Fruit fly (Drosophila melanogaster) whole organism, prepupa: ENCODE data around the gene Trmt61.
A peak's percentile ranks its signal among the peaks of the same experiment; 100 is the strongest.

Experiments used
- Blimp-1 ChIP-seq: fragments of 200-800 bp; sonication (Bioruptor generic); optimal IDR thresholded peaks from 3 replicates; lab custom pipeline; 2017; ENCODE audit warnings: missing biosample characterization, missing genetic modification characterization, mild to moderate bottlenecking, moderate library complexity, missing genetic modification reagents
- CG10631 ChIP-seq: fragments of 200-800 bp; sonication (Bioruptor generic); optimal IDR thresholded peaks from 2 replicates; lab custom pipeline; 2016; ENCODE audit warnings: missing biosample characterization, missing genetic modification characterization
- CG10669 ChIP-seq: fragments of 200-800 bp; sonication (Bioruptor generic); optimal IDR thresholded peaks from 3 replicates; lab custom pipeline; 2018; ENCODE audit warnings: missing biosample characterization, mild to moderate bottlenecking, missing genetic modification characterization, moderate library complexity
- CG11294 ChIP-seq: fragments of 200-800 bp; sonication (Bioruptor generic); IDR thresholded peaks from 2 replicates; pipeline ENCODE4 v1.3.6; 2022; ENCODE audit warnings: missing biosample characterization, missing genetic modification characterization
- CG11762 ChIP-seq: fragments of 200-800 bp; sonication (Bioruptor generic); optimal IDR thresholded peaks from 3 replicates; lab custom pipeline; 2016; ENCODE audit warnings: missing biosample characterization, missing genetic modification characterization; ENCODE audit not compliant: insufficient read depth
- CG11902 ChIP-seq: fragments of 200-800 bp; sonication (Bioruptor generic); optimal IDR thresholded peaks from 3 replicates; lab custom pipeline; 2016; ENCODE audit warnings: missing biosample characterization, missing genetic modification characterization
- CG15336 ChIP-seq: fragments of 200-800 bp; sonication (Bioruptor generic); IDR thresholded peaks from 2 replicates; pipeline ENCODE4 v1.3.6; 2022; ENCODE audit warnings: missing biosample characterization, missing genetic modification characterization
- CG1621 ChIP-seq: fragments of 200-800 bp; sonication (Bioruptor generic); optimal IDR thresholded peaks from 3 replicates; lab custom pipeline; 2018; ENCODE audit warnings: missing biosample characterization, mild to moderate bottlenecking, missing genetic modification characterization
- CG16779 ChIP-seq: fragments of 200-800 bp; sonication (Bioruptor generic); optimal IDR thresholded peaks from 3 replicates; lab custom pipeline; 2017; ENCODE audit warnings: missing biosample characterization, mild to moderate bottlenecking, missing genetic modification characterization
- CG3032 ChIP-seq: fragments of 200-800 bp; optimal IDR thresholded peaks from 2 replicates; lab custom pipeline; 2019; ENCODE audit warnings: missing biosample characterization, mild to moderate bottlenecking, missing genetic modification characterization, moderate library complexity
- CG31627 ChIP-seq: fragments of 200-800 bp; sonication (Bioruptor generic); optimal IDR thresholded peaks from 3 replicates; lab custom pipeline; 2016; ENCODE audit warnings: missing biosample characterization, missing genetic modification characterization
- CG34406 ChIP-seq: fragments of 200-800 bp; sonication (Bioruptor generic); optimal IDR thresholded peaks from 3 replicates; lab custom pipeline; 2016; ENCODE audit warnings: missing biosample characterization, missing genetic modification characterization
- CG4318 ChIP-seq: fragments of 200-800 bp; sonication (Bioruptor generic); optimal IDR thresholded peaks from 3 replicates; lab custom pipeline; 2017; ENCODE audit warnings: missing biosample characterization, mild to moderate bottlenecking, missing genetic modification characterization
- CG6163 ChIP-seq: fragments of 200-800 bp; sonication (Bioruptor generic); IDR thresholded peaks from 3 replicates; pipeline ENCODE4 v1.3.6; 2022; ENCODE audit warnings: missing biosample characterization, missing genetic modification characterization
- CG6276 ChIP-seq: fragments of 200-800 bp; sonication (Bioruptor generic); optimal IDR thresholded peaks from 2 replicates; lab custom pipeline; 2017; ENCODE audit warnings: missing biosample characterization, mild to moderate bottlenecking, missing genetic modification characterization
- CG6792 ChIP-seq: fragments of 200-800 bp; sonication (Bioruptor generic); optimal IDR thresholded peaks from 3 replicates; lab custom pipeline; 2016; ENCODE audit warnings: missing biosample characterization, missing genetic modification characterization
- CG6808 ChIP-seq: fragments of 200-800 bp; sonication (Bioruptor generic); optimal IDR thresholded peaks from 3 replicates; lab custom pipeline; 2017; ENCODE audit warnings: missing biosample characterization, missing genetic modification characterization, mild to moderate bottlenecking, moderate library complexity, missing genetic modification reagents
- CG6854 ChIP-seq: fragments of 200-800 bp; sonication (Bioruptor generic); optimal IDR thresholded peaks from 2 replicates; lab custom pipeline; 2017; ENCODE audit warnings: missing biosample characterization, mild to moderate bottlenecking, missing genetic modification characterization
- CG7368 ChIP-seq: fragments of 200-800 bp; sonication (Bioruptor generic); optimal IDR thresholded peaks from 3 replicates; lab custom pipeline; 2016; ENCODE audit warnings: missing biosample characterization, missing genetic modification characterization
- CG8119 ChIP-seq: fragments of 200-800 bp; sonication (Bioruptor generic); IDR thresholded peaks from 3 replicates; pipeline ENCODE4 v1.3.6; 2022; ENCODE audit warnings: missing biosample characterization, missing genetic modification characterization
- CG8319 ChIP-seq: fragments of 200-800 bp; sonication (Bioruptor generic); optimal IDR thresholded peaks from 3 replicates; lab custom pipeline; 2016; ENCODE audit warnings: missing biosample characterization, missing genetic modification characterization
- CG8632 ChIP-seq: fragments of 200-800 bp; sonication (Bioruptor generic); optimal IDR thresholded peaks from 3 replicates; lab custom pipeline; 2016; ENCODE audit warnings: missing biosample characterization, missing genetic modification characterization
- CG9139 ChIP-seq: fragments of 200-800 bp; sonication (Bioruptor generic); optimal IDR thresholded peaks from 3 replicates; lab custom pipeline; 2017; ENCODE audit warnings: missing biosample characterization, mild to moderate bottlenecking, missing genetic modification characterization
- Eip78C ChIP-seq: fragments of 200-800 bp; sonication (Bioruptor generic); peaks from one replicate; lab custom pipeline; 2016; ENCODE audit warnings: missing biosample characterization, missing genetic modification characterization
- Eip93F ChIP-seq: fragments of 200-800 bp; sonication (Bioruptor generic); optimal IDR thresholded peaks from 2 replicates; lab custom pipeline; 2016; ENCODE audit warnings: missing biosample characterization, mild to moderate bottlenecking, missing genetic modification characterization
- Ets21C ChIP-seq: fragments of 200-800 bp; sonication (Bioruptor generic); optimal IDR thresholded peaks from 3 replicates; lab custom pipeline; 2016; ENCODE audit warnings: missing biosample characterization, missing genetic modification characterization
- Ets96B ChIP-seq: fragments of 200-800 bp; optimal IDR thresholded peaks from 2 replicates; lab custom pipeline; 2019; ENCODE audit warnings: missing biosample characterization, mild to moderate bottlenecking, missing genetic modification characterization, moderate library complexity
- Gug ChIP-seq: fragments of 200-800 bp; sonication (Bioruptor generic); IDR thresholded peaks from 2 replicates; pipeline ENCODE4 v1.3.6; 2022; ENCODE audit warnings: missing biosample characterization, missing genetic modification characterization
- Hr39 ChIP-seq: fragments of 200-800 bp; sonication (Bioruptor generic); optimal IDR thresholded peaks from 2 replicates; lab custom pipeline; 2016; ENCODE audit warnings: missing biosample characterization, missing genetic modification characterization
- Hr4 ChIP-seq: fragments of 200-800 bp; sonication (Bioruptor generic); optimal IDR thresholded peaks from 3 replicates; lab custom pipeline; 2016; ENCODE audit warnings: missing biosample characterization, missing genetic modification characterization
- Lpt ChIP-seq: fragments of 200-800 bp; sonication (Bioruptor generic); optimal IDR thresholded peaks from 3 replicates; lab custom pipeline; 2016; ENCODE audit warnings: missing biosample characterization, missing genetic modification characterization
- OdsH ChIP-seq: fragments of 200-800 bp; sonication (Bioruptor generic); optimal IDR thresholded peaks from 3 replicates; lab custom pipeline; 2016; ENCODE audit warnings: missing biosample characterization, missing genetic modification characterization
- Smox ChIP-seq: fragments of 200-800 bp; sonication (Bioruptor generic); optimal IDR thresholded peaks from 3 replicates; lab custom pipeline; 2016; ENCODE audit warnings: missing biosample characterization, missing genetic modification characterization
- Sox102F ChIP-seq: fragments of 200-800 bp; sonication (Bioruptor generic); optimal IDR thresholded peaks from 2 replicates; lab custom pipeline; 2016; ENCODE audit warnings: missing biosample characterization, mild to moderate bottlenecking, missing genetic modification characterization
- Sox14 ChIP-seq: fragments of 200-800 bp; sonication (Bioruptor generic); optimal IDR thresholded peaks from 3 replicates; lab custom pipeline; 2016; ENCODE audit warnings: missing biosample characterization, missing genetic modification characterization
- Sox15 ChIP-seq: fragments of 200-800 bp; sonication (Bioruptor generic); optimal IDR thresholded peaks from 3 replicates; lab custom pipeline; 2016; ENCODE audit warnings: missing biosample characterization, missing genetic modification characterization
- achi ChIP-seq: fragments of 200-800 bp; sonication (Bioruptor generic); optimal IDR thresholded peaks from 3 replicates; lab custom pipeline; 2016; ENCODE audit warnings: missing biosample characterization, missing genetic modification characterization
- acj6 ChIP-seq: fragments of 200-800 bp; sonication (Bioruptor generic); optimal IDR thresholded peaks from 3 replicates; lab custom pipeline; 2016; ENCODE audit warnings: missing biosample characterization, missing genetic modification characterization
- cyc ChIP-seq: fragments of 200-800 bp; sonication (Bioruptor generic); optimal IDR thresholded peaks from 3 replicates; lab custom pipeline; 2016; ENCODE audit warnings: missing biosample characterization, missing genetic modification characterization
- dac ChIP-seq: fragments of 200-800 bp; sonication (Bioruptor generic); optimal IDR thresholded peaks from 2 replicates; lab custom pipeline; 2017; ENCODE audit warnings: missing biosample characterization, mild to moderate bottlenecking, missing genetic modification characterization
- eg ChIP-seq: fragments of 200-800 bp; sonication (Bioruptor generic); IDR thresholded peaks from 3 replicates; pipeline ENCODE4 v1.3.6; 2022; ENCODE audit warnings: missing biosample characterization, missing genetic modification characterization
- esn ChIP-seq: fragments of 200-800 bp; sonication (Bioruptor generic); optimal IDR thresholded peaks from 2 replicates; lab custom pipeline; 2016; ENCODE audit warnings: missing biosample characterization, mild to moderate bottlenecking, missing genetic modification characterization, moderate library complexity
- fd59A ChIP-seq: fragments of 200-800 bp; sonication (Bioruptor generic); optimal IDR thresholded peaks from 2 replicates; lab custom pipeline; 2017; ENCODE audit warnings: missing biosample characterization, mild to moderate bottlenecking, missing genetic modification characterization, missing genetic modification reagents
- fd85E ChIP-seq: fragments of 200-800 bp; sonication (Bioruptor generic); optimal IDR thresholded peaks from 3 replicates; lab custom pipeline; 2016; ENCODE audit warnings: missing biosample characterization, missing genetic modification characterization
- fkh ChIP-seq: fragments of 200-800 bp; sonication (Bioruptor generic); optimal IDR thresholded peaks from 3 replicates; lab custom pipeline; 2017; ENCODE audit warnings: missing biosample characterization, mild to moderate bottlenecking, missing genetic modification characterization, moderate library complexity
- lz ChIP-seq: fragments of 200-800 bp; sonication (Bioruptor generic); optimal IDR thresholded peaks from 3 replicates; lab custom pipeline; 2016; ENCODE audit warnings: missing biosample characterization, missing genetic modification characterization
- net ChIP-seq: fragments of 200-800 bp; sonication (Bioruptor generic); optimal IDR thresholded peaks from 3 replicates; lab custom pipeline; 2016; ENCODE audit warnings: missing biosample characterization, missing genetic modification characterization
- pdm3 ChIP-seq: fragments of 200-800 bp; sonication (Bioruptor generic); optimal IDR thresholded peaks from 3 replicates; lab custom pipeline; 2016; ENCODE audit warnings: missing biosample characterization, missing genetic modification characterization
- salr ChIP-seq, 2 experiments: fragments of 200-800 bp; sonication (Bioruptor generic); optimal IDR thresholded peaks; 3 replicates each; lab custom pipeline; 2016 to 2018; ENCODE audit warnings: missing biosample characterization in 2 of 2, missing genetic modification characterization in 2 of 2, mild to moderate bottlenecking in 1 of 2
- spab ChIP-seq: fragments of 200-800 bp; sonication (Bioruptor generic); optimal IDR thresholded peaks from 2 replicates; lab custom pipeline; 2017; ENCODE audit warnings: missing biosample characterization, mild to moderate bottlenecking, missing genetic modification characterization, missing genetic modification reagents
- ss ChIP-seq, 2 experiments: fragments of 200-800 bp; sonication (Bioruptor generic); optimal IDR thresholded peaks; 2 replicates in 1 of 2; 3 replicates in 1 of 2; lab custom pipeline; 2017 to 2018; ENCODE audit warnings: mild to moderate bottlenecking in 2 of 2, missing biosample characterization in 2 of 2, missing genetic modification characterization in 2 of 2, moderate library complexity in 1 of 2
- topi ChIP-seq: fragments of 200-800 bp; sonication (Bioruptor generic); optimal IDR thresholded peaks from 3 replicates; lab custom pipeline; 2016; ENCODE audit warnings: missing biosample characterization, missing genetic modification characterization

Gene Trmt61

DNA sequence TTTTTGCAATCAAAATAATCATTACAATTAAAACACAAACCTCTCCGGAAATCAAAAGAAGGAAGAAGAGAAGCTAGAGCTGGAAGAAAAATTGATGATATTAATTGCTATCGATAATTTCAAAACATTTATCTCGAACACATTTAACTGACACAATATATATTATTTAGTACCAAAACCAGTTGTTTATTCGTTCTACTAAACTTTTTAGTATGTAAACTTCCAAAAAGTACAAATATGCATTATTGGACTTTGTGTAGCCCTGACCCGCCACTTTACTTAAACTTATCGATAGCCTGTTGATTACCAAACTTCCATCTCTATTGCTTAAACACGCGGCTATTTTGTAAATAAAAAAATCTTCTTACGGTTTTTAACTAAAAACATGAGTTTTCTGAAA lies at the start of gene Trmt61, which contains the start of gene RpL34a:
Gene Trmt61, plus strand, starts transcription at position 302 of the 400 bp plus-strand sequence.
Gene RpL34a, minus strand, starts transcription at position 73 of the 400 bp plus-strand sequence.
- peak; percentile 79 for TF ChIP-seq pdm3
- TF ChIP-seq eg (GFP tag; lab: Robert Waterston, UW): peak; percentile 67
- peak; percentile 6 for TF ChIP-seq Sox15 (GFP tag; lab: Kevin White, UChicago)
- peak; percentile 43; the same call in 1 of the 2 replicates for TF ChIP-seq CG15336 (GFP tag; lab: Robert Waterston, UW)
- TF ChIP-seq Eip93F (GFP tag; lab: Kevin White, UChicago): no peak
- peak; percentile 36 to 56 for TF ChIP-seq salr (GFP tag; optimal IDR thresholded peaks at IDR 0.05; lab: Kevin White, UChicago)
- TF ChIP-seq Gug (GFP tag; lab: Robert Waterston, UW): peak; percentile 31; the same call in 1 of the 2 replicates
- TF ChIP-seq CG10631 (GFP tag; lab: Kevin White, UChicago): peak; percentile 45
- TF ChIP-seq CG11294 (GFP tag; lab: Robert Waterston, UW): no peak
- TF ChIP-seq lz: peak; percentile 81
- no peak for TF ChIP-seq spab (GFP tag; lab: Kevin White, UChicago)
- TF ChIP-seq net (GFP tag; lab: Kevin White, UChicago): peak; percentile 59
- TF ChIP-seq Ets21C (GFP tag; lab: Kevin White, UChicago): peak; percentile 50
- peak; percentile 14 for TF ChIP-seq CG1621 (tag; lab: Kevin White, UChicago)
- peak; percentile 73 for TF ChIP-seq OdsH (GFP tag; lab: Kevin White, UChicago)
- TF ChIP-seq Lpt: no peak
- TF ChIP-seq ss (GFP tag; optimal IDR thresholded peaks at IDR 0.05; lab: Kevin White, UChicago): peak; percentile 75 to 89
- TF ChIP-seq CG6792: peak; percentile 75
- TF ChIP-seq CG8632 (GFP tag; lab: Kevin White, UChicago): peak; percentile 66
- TF ChIP-seq CG6163: peak; percentile 66
- peak; percentile 74 for TF ChIP-seq Blimp-1 (GFP tag; lab: Kevin White, UChicago)
- TF ChIP-seq cyc: peak; percentile 72
- TF ChIP-seq CG8119 (GFP tag; lab: Robert Waterston, UW): peak; percentile 29; the same call in 1 of the 3 replicates
- TF ChIP-seq fd85E (GFP tag; lab: Kevin White, UChicago): peak; percentile 50
- peak; percentile 79 for TF ChIP-seq topi (GFP tag; lab: Kevin White, UChicago)
- TF ChIP-seq CG9139 (GFP tag; lab: Kevin White, UChicago): peak; percentile 79
- TF ChIP-seq esn (GFP tag; lab: Kevin White, UChicago): peak; percentile 87
- peak; percentile 98 for TF ChIP-seq fkh
- TF ChIP-seq Sox102F (GFP tag; lab: Kevin White, UChicago): peak; percentile 78
- no peak for TF ChIP-seq CG6276 (GFP tag; lab: Kevin White, UChicago)
- peak; percentile 76 for TF ChIP-seq CG10669 (GFP tag; lab: Kevin White, UChicago)
- TF ChIP-seq CG3032 (tag; lab: Kevin White, UChicago): peak; percentile 73
- peak; percentile 47 for TF ChIP-seq Hr4 (GFP tag; lab: Kevin White, UChicago)
- TF ChIP-seq Ets96B (tag; lab: Kevin White, UChicago): peak; percentile 64
- peak; percentile 70 for TF ChIP-seq CG16779
- peak; percentile 42 for TF ChIP-seq fd59A
- TF ChIP-seq CG4318 (GFP tag; lab: Kevin White, UChicago): no peak
- peak; percentile 68 for TF ChIP-seq acj6 (GFP tag; lab: Kevin White, UChicago)
- peak; percentile 77 for TF ChIP-seq achi (GFP tag; lab: Kevin White, UChicago)
- peak; percentile 41 for TF ChIP-seq CG11902 (GFP tag; lab: Kevin White, UChicago)
- peak; percentile 80 for TF ChIP-seq CG6808 (GFP tag; lab: Kevin White, UChicago)
- peak; percentile 77 for TF ChIP-seq CG34406 (GFP tag; lab: Kevin White, UChicago)
- TF ChIP-seq CG31627 (GFP tag; lab: Kevin White, UChicago): peak; percentile 74
- TF ChIP-seq Smox (GFP tag; lab: Kevin White, UChicago): peak; percentile 78
- peak; percentile 62 for TF ChIP-seq CG7368
- peak; percentile 58 for TF ChIP-seq CG8319 (GFP tag; lab: Kevin White, UChicago)
- TF ChIP-seq dac (GFP tag; lab: Kevin White, UChicago): no peak
- TF ChIP-seq CG11762 (GFP tag; lab: Kevin White, UChicago): peak; percentile 73
- TF ChIP-seq Eip78C (GFP tag; lab: Kevin White, UChicago): peak; percentile 96
- peak; percentile 56 for TF ChIP-seq Sox14
- TF ChIP-seq Hr39 (GFP tag; lab: Kevin White, UChicago): peak; percentile 60
- TF ChIP-seq CG6854 (GFP tag; lab: Kevin White, UChicago): peak; percentile 90
